Fruit fly (Drosophila melanogaster) S2 (cell line): ENCODE measurements around the gene PolA1.

ENCODE experiments used
- CG8478 ChIP-seq: fragments of >200 bp; optimal IDR thresholded peaks from 2 replicates; lab custom pipeline; 2018
- CTCF ChIP-seq, 2 experiments: fragments of >200 bp; optimal IDR thresholded peaks; 2 replicates each; lab custom pipeline; 2018

DNA sequence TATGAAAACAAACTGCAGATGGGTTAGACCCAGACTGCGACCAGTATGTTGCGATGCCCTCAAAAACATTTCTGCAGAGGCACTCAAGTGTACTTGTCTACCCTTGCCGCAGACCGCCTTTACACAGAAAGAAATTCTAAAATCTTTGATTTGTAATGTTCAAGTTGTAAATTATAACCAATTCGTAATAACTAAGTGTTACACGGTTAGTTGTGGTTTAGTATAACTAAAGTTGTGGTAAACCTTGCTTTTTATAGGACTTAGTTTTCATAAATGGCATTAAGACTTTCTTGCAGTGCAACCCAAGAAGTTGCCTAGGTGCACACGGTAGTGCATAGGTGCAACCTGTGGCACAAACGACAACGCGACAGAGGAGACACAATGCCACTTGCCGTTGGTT is 10.5 kb upstream of the PolA1 start:
- TF ChIP-seq CG8478 (lab: Kevin White, UChicago) (no peak), CTCF (optimal IDR thresholded peaks at IDR 0.05; lab: Kevin White, UChicago) (no peak)
